Worm (Caenorhabditis elegans): Measurements from ENCODE around the gene DH11.2.

Gene DH11.2

ce11 chrII:8006962-8007361, 5.7 kb upstream of the DH11.2 start:
- peak; percentile 49; the same call in 1 of the 2 replicates for TF ChIP-seq dmd-6 (GFP tag; IDR thresholded peaks at IDR 0.05)
- TF ChIP-seq aha-1 (tag), result peak; percentile 97
- TF ChIP-seq zip-2 (tag; optimal IDR thresholded peaks at IDR 0.05), result no peak
- TF ChIP-seq php-3 (GFP tag; IDR thresholded peaks at IDR 0.05), result no peak
- TF ChIP-seq daf-16 (GFP tag; optimal IDR thresholded peaks at IDR 0.05), result no peak
- TF ChIP-seq daf-16 (tag; optimal IDR thresholded peaks at IDR 0.05), result no peak
- no peak for TF ChIP-seq nhr-111 (GFP tag; optimal IDR thresholded peaks at IDR 0.05)
- TF ChIP-seq rbr-2 (tag; optimal IDR thresholded peaks at IDR 0.05), result no peak

- TF ChIP-seq hlh-11 (tag; optimal IDR thresholded peaks at IDR 0.05) (no peak), daf-16 (GFP tag; optimal IDR thresholded peaks at IDR 0.05) (no peak), daf-16 (tag; optimal IDR thresholded peaks at IDR 0.05) (peak; percentile 1)
Observed at ce11 chrII:8008334-8008733, 4.3 kb upstream of the DH11.2 start, which contains the start of gene glna-2. Gene glna-2 (plus strand): TSS chrII:8008634.

DNA sequence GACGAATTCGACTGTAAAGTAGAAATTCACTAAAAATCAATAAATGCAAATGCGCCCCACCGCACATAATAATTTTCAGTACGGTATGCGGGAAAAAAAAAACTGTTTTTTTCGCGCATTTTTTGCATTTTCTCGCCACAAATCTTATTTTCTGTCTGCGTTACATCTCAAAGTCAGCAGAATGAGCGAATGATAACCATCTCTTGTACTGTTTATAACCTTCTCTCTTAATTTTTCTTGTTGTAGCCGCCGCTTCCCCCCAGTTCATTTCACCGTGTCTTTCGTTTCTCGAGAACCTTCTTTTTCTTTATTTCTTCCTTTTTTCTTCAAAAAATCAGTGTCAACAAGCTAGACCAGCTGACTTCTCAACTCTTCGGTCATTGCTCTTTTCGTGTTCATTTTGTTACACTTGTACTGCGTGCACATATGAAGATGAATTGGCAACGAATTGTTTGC, 2.9 kb downstream of the DH11.2 start:
- TF ChIP-seq lin-1 (GFP tag; IDR thresholded peaks at IDR 0.05) (peak; percentile 38; the same call in 1 of the 2 replicates), snpc-1.2 (GFP tag; IDR thresholded peaks at IDR 0.05) (no peak), vab-7 (GFP tag; IDR thresholded peaks at IDR 0.05) (no peak), lsy-2 (tag; optimal IDR thresholded peaks at IDR 0.05) (peak in 1 of 2 experiments; percentile 73), zfp-2 (tag; optimal IDR thresholded peaks at IDR 0.05) (no peak), ama-1 (optimal IDR thresholded peaks at IDR 0.05) (no peak), nhr-28 (tag; optimal IDR thresholded peaks at IDR 0.05) (peak; percentile 60), Y48G9A.11 (GFP tag; IDR thresholded peaks at IDR 0.05) (peak; percentile 51; the same call in 1 of the 2 replicates), set-16 (GFP tag; IDR thresholded peaks at IDR 0.05) (no peak), ceh-32 (tag; optimal IDR thresholded peaks at IDR 0.05; ENCODE audit: poor library complexity) (no peak), nhr-237 (tag; optimal IDR thresholded peaks at IDR 0.05) (no peak), daf-19 (GFP tag; conservative IDR thresholded peaks at IDR 0.05) (0 out of 2 replicates have a peak, but pooled peaks have one; percentile 17), dve-1 (tag; optimal IDR thresholded peaks at IDR 0.05; ENCODE audit: insufficient read depth) (peak; percentile 48), nhr-11 (tag; optimal IDR thresholded peaks at IDR 0.05) (peak; percentile 62), dmd-8 (GFP tag; IDR thresholded peaks at IDR 0.05) (0 out of 2 replicates have a peak, but pooled peaks have one; percentile 3), lin-38 (GFP tag; IDR thresholded peaks at IDR 0.05) (peak; percentile 93), lin-29 (GFP tag; IDR thresholded peaks at IDR 0.05) (peak; percentile 42; the same call in 1 of the 2 replicates), hlh-30 (tag; optimal IDR thresholded peaks at IDR 0.05; ENCODE audit: insufficient read depth) (peak; percentile 71), daf-16 (GFP tag; optimal IDR thresholded peaks at IDR 0.05) (no peak), daf-16 (tag; optimal IDR thresholded peaks at IDR 0.05) (peak; percentile 77), ctbp-1 (GFP tag; IDR thresholded peaks at IDR 0.05) (0 out of 2 replicates have a peak, but pooled peaks have one; percentile 54), gei-8 (GFP tag; optimal IDR thresholded peaks at IDR 0.05) (peak; percentile 11), mes-2 (tag; optimal IDR thresholded peaks at IDR 0.05; ENCODE audit: poor library complexity, severe bottlenecking) (peak; percentile 4), dmd-9 (GFP tag; IDR thresholded peaks at IDR 0.05) (0 out of 2 replicates have a peak, but pooled peaks have one; percentile 13), nhr-6 (tag; optimal IDR thresholded peaks at IDR 0.05) (peak; percentile 5), T26A8.4 (GFP tag; IDR thresholded peaks at IDR 0.05) (no peak; the same call in 1 of the 2 replicates), pha-4 (GFP tag; IDR thresholded peaks at IDR 0.05) (no peak), pha-4 (tag; optimal IDR thresholded peaks at IDR 0.05) (peak; percentile 79), ceh-28 (tag; optimal IDR thresholded peaks at IDR 0.05) (no peak), nhr-77 (tag; optimal IDR thresholded peaks at IDR 0.05) (peak; percentile 12), hif-1 (tag; optimal IDR thresholded peaks at IDR 0.05) (no peak), R02D3.7 (tag; optimal IDR thresholded peaks at IDR 0.05) (no peak), mep-1 (tag; optimal IDR thresholded peaks at IDR 0.05) (peak; percentile 37), nhr-25 (tag; optimal IDR thresholded peaks at IDR 0.05; ENCODE audit: borderline replicate concordance, insufficient read depth) (peak; percentile 20), rbr-2 (tag; optimal IDR thresholded peaks at IDR 0.05) (no peak), php-3 (GFP tag; IDR thresholded peaks at IDR 0.05) (0 out of 2 replicates have a peak, but pooled peaks have one; percentile 54), unc-62 (GFP tag; optimal IDR thresholded peaks at IDR 0.05 in 1 of 2) (peak in 1 of 2 experiments; percentile 95), unc-62 (tag; optimal IDR thresholded peaks at IDR 0.05) (no peak), hlh-11 (tag; optimal IDR thresholded peaks at IDR 0.05) (peak; percentile 63), aha-1 (tag) (peak; percentile 79), unc-130 (GFP tag; optimal IDR thresholded peaks at IDR 0.05) (peak; percentile 17), zip-11 (GFP tag; IDR thresholded peaks at IDR 0.05) (no peak)
